Worm (Caenorhabditis elegans) whole organism, young adult: ENCODE data around the gene oac-50.

Source experiments
- F49E8.2 ChIP-seq: sonication (generic microtip); optimal IDR thresholded peaks from 3 replicates; lab custom pipeline; 2017; ENCODE audit warnings: missing genetic modification characterization, mild to moderate bottlenecking, missing compliant biosample characterization, antibody characterized with exemption, moderate library complexity; ENCODE audit not compliant: insufficient read depth
- F52B5.7 ChIP-seq: sonication (generic microtip); optimal IDR thresholded peaks from 2 replicates; lab custom pipeline; 2016; ENCODE audit warnings: mild to moderate bottlenecking, missing genetic modification characterization, missing compliant biosample characterization
- aptf-2 ChIP-seq: fragments of 200-800 bp; sonication (Bioruptor generic); conservative IDR thresholded peaks from 2 replicates; pipeline ENCODE4 v1.3.6; 2022; ENCODE audit warnings: missing genetic modification reagents, missing genetic modification characterization, missing compliant biosample characterization
- mcd-1 ChIP-seq: fragments of 200-800 bp; sonication (Bioruptor generic); IDR thresholded peaks from 2 replicates; pipeline ENCODE4 v1.3.6; 2022; ENCODE audit warnings: missing genetic modification reagents, missing genetic modification characterization, missing compliant biosample characterization

ce11 chrV:9065001-9065400, 8.3 kb downstream of the oac-50 start:
- TF ChIP-seq F49E8.2 (tag; lab: Kevin White, UChicago) = no peak
- no peak for TF ChIP-seq mcd-1 (GFP tag; lab: Robert Waterston, UW)
- no peak for TF ChIP-seq aptf-2 (GFP tag; lab: Robert Waterston, UW)
- no peak for TF ChIP-seq F52B5.7 (tag; lab: Kevin White, UChicago)
